Worm (Caenorhabditis elegans) whole organism, late embryonic: Measurements from ENCODE around the gene srh-118.

ENCODE experiments used
- K09A11.1 ChIP-seq: sonication (generic microtip); optimal IDR thresholded peaks from 2 replicates; lab custom pipeline; 2017; ENCODE audit warnings: antibody characterized with exemption, mild to moderate bottlenecking, missing genetic modification characterization, missing compliant biosample characterization; ENCODE audit not compliant: insufficient read depth
- Y22D7AL.16 ChIP-seq: sonication (generic microtip); optimal IDR thresholded peaks from 2 replicates; lab custom pipeline; 2016; ENCODE audit warnings: missing genetic modification characterization, missing compliant biosample characterization
- gmeb-2 ChIP-seq: sonication (generic microtip); optimal IDR thresholded peaks from 2 replicates; lab custom pipeline; 2016; ENCODE audit warnings: missing genetic modification characterization, inconsistent platforms, missing compliant biosample characterization
- hlh-30 ChIP-seq: sonication (generic microtip); optimal IDR thresholded peaks from 2 replicates; lab custom pipeline; 2017; ENCODE audit warnings: antibody characterized with exemption, missing genetic modification characterization, missing compliant biosample characterization; ENCODE audit not compliant: insufficient read depth
- pqm-1 ChIP-seq: sonication (generic microtip); optimal IDR thresholded peaks from 2 replicates; lab custom pipeline; 2016; ENCODE audit warnings: missing genetic modification characterization, missing compliant biosample characterization
- unc-55 ChIP-seq: sonication (generic microtip); optimal IDR thresholded peaks from 2 replicates; lab custom pipeline; 2017; ENCODE audit warnings: missing biosample characterization, missing genetic modification reagents, missing genetic modification characterization

- TF ChIP-seq gmeb-2 (tag; lab: Kevin White, UChicago) (no peak), pqm-1 (tag; lab: Kevin White, UChicago) (no peak), Y22D7AL.16 (no peak), K09A11.1 (no peak), hlh-30 (tag; lab: Kevin White, UChicago) (no peak), unc-55 (GFP tag; lab: Kevin White, UChicago) (no peak)
Observed at ce11 chrV:17538279-17538896, 42.4 kb upstream of the srh-118 start, which contains the start of gene C18D4.6.
